Fruit fly (Drosophila melanogaster) whole organism, pupa: ENCODE results near the gene par-6.

Experiments
- Pif1A ChIP-seq: fragments of 200-800 bp; sonication (Bioruptor generic); optimal IDR thresholded peaks from 3 replicates; lab custom pipeline; 2016; ENCODE audit warnings: missing biosample characterization, missing genetic modification characterization
- Pif1B ChIP-seq: fragments of 200-800 bp; sonication (Bioruptor generic); optimal IDR thresholded peaks from 3 replicates; lab custom pipeline; 2016; ENCODE audit warnings: missing biosample characterization, missing genetic modification characterization

DNA sequence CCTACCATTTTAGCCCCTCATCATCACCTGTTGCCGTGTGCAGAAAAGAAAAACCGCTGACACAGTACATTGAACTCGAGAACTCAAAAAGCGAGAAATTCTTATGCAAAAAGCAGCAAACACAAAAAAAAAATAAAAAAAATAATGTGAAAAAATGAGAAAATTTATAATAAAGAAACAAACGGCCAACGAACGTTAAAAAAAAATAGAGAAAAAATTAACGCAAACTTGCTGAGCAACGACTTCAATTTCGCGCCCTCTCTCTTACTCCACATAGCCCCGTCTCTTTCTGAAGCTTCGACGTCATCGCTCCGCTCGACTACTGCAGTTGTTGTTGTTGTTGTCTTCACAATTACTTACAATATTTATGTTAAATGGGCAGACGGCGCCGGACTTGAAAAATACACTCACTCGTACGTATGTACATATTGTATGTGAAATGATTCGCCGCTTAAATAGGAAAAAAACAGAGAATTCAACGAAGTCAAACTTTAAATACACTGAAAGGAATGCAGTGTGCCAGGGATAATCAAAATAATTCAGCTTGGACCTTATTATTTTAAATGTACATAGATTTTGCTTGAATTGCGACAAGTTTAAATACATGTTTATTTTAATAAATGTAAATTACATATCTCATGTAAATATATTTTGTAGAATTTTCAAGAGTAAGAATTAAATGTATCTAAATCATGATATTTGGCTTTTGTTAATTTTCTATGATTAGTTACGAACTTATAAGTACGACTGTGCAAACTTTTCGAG lies 16.0 kb downstream of the par-6 start:
- TF ChIP-seq Pif1A (no peak), Pif1B (GFP tag; lab: Kevin White, UChicago) (no peak)
